Worm (Caenorhabditis elegans): ENCODE measurements around the gene K07G6.1.

K07G6.1 gene

DNA sequence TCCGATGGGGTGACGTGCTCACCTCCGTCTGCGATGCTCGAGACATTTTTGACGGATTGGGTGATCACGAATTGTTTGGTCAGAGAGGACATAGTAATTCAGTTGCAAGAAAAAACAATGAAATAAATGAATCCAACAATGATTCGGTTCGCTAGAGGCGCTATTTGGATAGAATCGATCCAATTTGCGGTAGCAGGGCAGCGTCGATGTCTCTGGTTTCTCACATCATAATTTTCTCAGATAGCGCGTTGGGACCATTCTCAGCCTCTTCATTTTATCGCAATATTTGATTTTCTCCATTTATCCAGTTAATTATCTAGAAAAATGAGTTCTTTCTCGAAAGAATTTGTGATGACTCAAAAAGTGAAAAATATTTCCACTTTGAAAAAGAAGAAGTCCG is 35.0 kb upstream of the K07G6.1 start, which contains the start of gene sdz-18:
Gene sdz-18, minus strand, starts transcription at position 101 of the 400 bp plus-strand sequence.
- TF ChIP-seq nhr-11 (tag; optimal IDR thresholded peaks at IDR 0.05): no peak
- TF ChIP-seq sea-2 (GFP tag; optimal IDR thresholded peaks at IDR 0.05): no peak
- TF ChIP-seq nhr-76 (tag; optimal IDR thresholded peaks at IDR 0.05): no peak
- TF ChIP-seq nhr-12 (tag; optimal IDR thresholded peaks at IDR 0.05): no peak
- no peak for TF ChIP-seq elt-3 (tag; optimal IDR thresholded peaks at IDR 0.05)
- no peak for TF ChIP-seq nhr-77 (tag; optimal IDR thresholded peaks at IDR 0.05)
- no peak for TF ChIP-seq hmg-11 (tag; optimal IDR thresholded peaks at IDR 0.05)
- no peak for TF ChIP-seq nhr-43 (tag; optimal IDR thresholded peaks at IDR 0.05; ENCODE audit: poor library complexity, severe bottlenecking)
- no peak for TF ChIP-seq lin-39 (tag; optimal IDR thresholded peaks at IDR 0.05)
- no peak for TF ChIP-seq ceh-16 (tag; optimal IDR thresholded peaks at IDR 0.05)
- TF ChIP-seq ztf-11 (tag; optimal IDR thresholded peaks at IDR 0.05): no peak
- TF ChIP-seq tbx-2 (tag; optimal IDR thresholded peaks at IDR 0.05): no peak
- TF ChIP-seq snpc-4 (tag; optimal IDR thresholded peaks at IDR 0.05): no peak
- no peak for TF ChIP-seq lin-15B (tag; optimal IDR thresholded peaks at IDR 0.05)
- TF ChIP-seq daf-12 (tag; optimal IDR thresholded peaks at IDR 0.05): no peak
- no peak for TF ChIP-seq ztf-4 (tag; optimal IDR thresholded peaks at IDR 0.05)
- TF ChIP-seq ceh-28 (tag; optimal IDR thresholded peaks at IDR 0.05): no peak

DNA sequence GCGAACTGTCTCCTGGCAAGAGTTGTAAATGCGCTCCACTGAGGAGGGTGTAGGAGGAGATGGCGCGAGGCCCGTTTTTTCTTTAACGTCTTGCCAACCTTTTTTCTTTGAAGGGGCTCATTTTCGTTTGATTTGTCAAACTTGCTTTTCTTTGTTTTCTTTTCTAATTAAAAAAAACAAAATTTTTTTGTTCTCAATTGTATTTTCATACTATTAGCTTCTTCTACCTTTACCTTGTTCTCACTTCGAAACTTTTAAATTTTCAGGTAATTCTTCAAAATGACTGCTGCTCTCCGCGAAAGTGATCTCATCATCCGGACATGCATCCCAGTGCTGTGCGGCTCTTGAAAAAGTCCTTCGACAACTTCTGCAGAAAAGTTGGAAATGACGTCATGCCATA is 31.4 kb upstream of the K07G6.1 start, which contains the start of gene fbxa-184:
Gene fbxa-184, plus strand, starts transcription at position 301 of the 400 bp plus-strand sequence.
- TF ChIP-seq nhr-76 (tag; optimal IDR thresholded peaks at IDR 0.05): no peak
- TF ChIP-seq nhr-11 (tag; optimal IDR thresholded peaks at IDR 0.05): no peak
- TF ChIP-seq daf-12 (tag; optimal IDR thresholded peaks at IDR 0.05): no peak
- TF ChIP-seq unc-39 (tag; optimal IDR thresholded peaks at IDR 0.05): no peak
- no peak for TF ChIP-seq nhr-77 (tag; optimal IDR thresholded peaks at IDR 0.05)
- TF ChIP-seq lin-15B (tag; optimal IDR thresholded peaks at IDR 0.05): no peak
- TF ChIP-seq skn-1 (tag; optimal IDR thresholded peaks at IDR 0.05): no peak
- TF ChIP-seq ceh-16 (tag; optimal IDR thresholded peaks at IDR 0.05): no peak
- no peak for TF ChIP-seq tbx-2 (tag; optimal IDR thresholded peaks at IDR 0.05)
- no peak for TF ChIP-seq fkh-10 (GFP tag; optimal IDR thresholded peaks at IDR 0.05)
- TF ChIP-seq R02D3.7 (tag; optimal IDR thresholded peaks at IDR 0.05): no peak
- TF ChIP-seq zag-1 (tag; optimal IDR thresholded peaks at IDR 0.05): no peak
- TF ChIP-seq ceh-9 (tag; optimal IDR thresholded peaks at IDR 0.05): no peak
- TF ChIP-seq lsy-12 (tag; optimal IDR thresholded peaks at IDR 0.05): no peak
- TF ChIP-seq ztf-4 (tag; optimal IDR thresholded peaks at IDR 0.05): no peak
- TF ChIP-seq nhr-237 (tag; optimal IDR thresholded peaks at IDR 0.05): no peak
- TF ChIP-seq ama-1 (optimal IDR thresholded peaks at IDR 0.05): no peak

- TF ChIP-seq ZK546.5 (tag; optimal IDR thresholded peaks at IDR 0.05) (no peak), fkh-2 (tag; optimal IDR thresholded peaks at IDR 0.05) (no peak), nhr-28 (tag; optimal IDR thresholded peaks at IDR 0.05) (no peak), ceh-9 (tag; optimal IDR thresholded peaks at IDR 0.05) (no peak), zag-1 (tag; optimal IDR thresholded peaks at IDR 0.05) (no peak), nhr-11 (tag; optimal IDR thresholded peaks at IDR 0.05) (no peak), nhr-67 (tag; optimal IDR thresholded peaks at IDR 0.05) (no peak), elt-2 (tag; optimal IDR thresholded peaks at IDR 0.05) (no peak), daf-12 (tag; optimal IDR thresholded peaks at IDR 0.05) (no peak), ztf-4 (tag; optimal IDR thresholded peaks at IDR 0.05) (no peak), tbx-2 (tag; optimal IDR thresholded peaks at IDR 0.05) (no peak), lin-15B (tag; optimal IDR thresholded peaks at IDR 0.05) (no peak), snpc-4 (tag; optimal IDR thresholded peaks at IDR 0.05) (no peak), elt-1 (tag; optimal IDR thresholded peaks at IDR 0.05) (no peak), nhr-43 (tag; optimal IDR thresholded peaks at IDR 0.05; ENCODE audit: poor library complexity, severe bottlenecking) (no peak), nhr-12 (tag; optimal IDR thresholded peaks at IDR 0.05) (no peak), sea-2 (GFP tag; optimal IDR thresholded peaks at IDR 0.05) (no peak), nhr-237 (tag; optimal IDR thresholded peaks at IDR 0.05) (no peak)
Measured at ce11 chrII:1712938-1713337, 28.4 kb upstream of the K07G6.1 start, which contains the start of gene btb-7. Gene btb-7 (plus strand): TSS chrII:1713238.

- TF ChIP-seq nhr-43 (tag; optimal IDR thresholded peaks at IDR 0.05; ENCODE audit: poor library complexity, severe bottlenecking) (no peak), mdl-1 (tag; optimal IDR thresholded peaks at IDR 0.05) (no peak), nhr-25 (tag; optimal IDR thresholded peaks at IDR 0.05) (no peak), R02D3.7 (tag; optimal IDR thresholded peaks at IDR 0.05) (no peak), nhr-76 (tag; optimal IDR thresholded peaks at IDR 0.05) (no peak), ztf-4 (tag; optimal IDR thresholded peaks at IDR 0.05) (no peak), nhr-77 (tag; optimal IDR thresholded peaks at IDR 0.05) (no peak), ceh-9 (tag; optimal IDR thresholded peaks at IDR 0.05) (no peak), sea-2 (GFP tag; optimal IDR thresholded peaks at IDR 0.05) (no peak), egl-5 (tag; optimal IDR thresholded peaks at IDR 0.05) (no peak), nhr-11 (tag; optimal IDR thresholded peaks at IDR 0.05) (no peak), pqm-1 (tag; optimal IDR thresholded peaks at IDR 0.05) (no peak), nhr-28 (tag; optimal IDR thresholded peaks at IDR 0.05) (no peak), skn-1 (tag; optimal IDR thresholded peaks at IDR 0.05) (no peak), ztf-11 (tag; optimal IDR thresholded peaks at IDR 0.05) (no peak)
Measured at ce11 chrII:1714772-1715353, 26.5 kb upstream of the K07G6.1 start, which contains the start of gene btb-6. Gene btb-6 (plus strand): TSS chrII:1715303.
